Worm (Caenorhabditis elegans) whole organism, L3 larva: Measurements from ENCODE around the gene arrd-13.

ENCODE experiments used
- elt-1 ChIP-seq: fragments of 150-350 bp; optimal IDR thresholded peaks from 2 replicates; lab custom pipeline; 2014; ENCODE audit warnings: missing biosample characterization, missing genetic modification characterization
- fkh-10 ChIP-seq: sonication (generic microtip); optimal IDR thresholded peaks from 2 replicates; lab custom pipeline; 2017; ENCODE audit warnings: missing biosample characterization, missing genetic modification reagents, missing genetic modification characterization
- nhr-11 ChIP-seq: fragments of 150-350 bp; optimal IDR thresholded peaks from 2 replicates; lab custom pipeline; 2014; ENCODE audit warnings: missing biosample characterization, missing genetic modification characterization
- nhr-77 ChIP-seq: fragments of 150-350 bp; optimal IDR thresholded peaks from 2 replicates; lab custom pipeline; 2014; ENCODE audit warnings: missing biosample characterization, missing genetic modification characterization

DNA sequence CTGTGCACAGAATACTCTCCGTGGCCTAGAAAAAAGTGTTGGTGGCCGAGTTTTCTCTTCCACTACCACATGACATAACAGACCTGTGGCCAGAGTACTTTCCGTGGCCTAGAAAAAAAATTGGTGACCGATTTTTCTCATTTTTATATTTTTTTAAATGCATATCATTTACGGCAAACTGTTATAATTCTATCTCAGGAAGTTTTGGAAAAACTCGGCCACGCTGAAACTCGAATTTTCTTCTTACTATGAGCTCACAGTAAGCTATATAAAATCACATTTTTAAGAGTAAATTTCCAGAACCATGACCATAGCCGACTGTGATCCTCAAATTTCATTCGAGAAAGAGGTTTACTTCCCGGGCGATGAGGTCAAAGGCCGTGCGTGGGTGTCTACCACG lies 6.2 kb upstream of the arrd-13 start, which contains the start of gene arrd-14:
- TF ChIP-seq nhr-77 (tag; lab: Kevin White, UChicago) (no peak), fkh-10 (GFP tag; lab: Kevin White, UChicago) (no peak), nhr-11 (no peak), elt-1 (tag; lab: Kevin White, UChicago) (no peak)
